Fruit fly (Drosophila melanogaster): ENCODE results near the gene jar.

Gene jar

DNA sequence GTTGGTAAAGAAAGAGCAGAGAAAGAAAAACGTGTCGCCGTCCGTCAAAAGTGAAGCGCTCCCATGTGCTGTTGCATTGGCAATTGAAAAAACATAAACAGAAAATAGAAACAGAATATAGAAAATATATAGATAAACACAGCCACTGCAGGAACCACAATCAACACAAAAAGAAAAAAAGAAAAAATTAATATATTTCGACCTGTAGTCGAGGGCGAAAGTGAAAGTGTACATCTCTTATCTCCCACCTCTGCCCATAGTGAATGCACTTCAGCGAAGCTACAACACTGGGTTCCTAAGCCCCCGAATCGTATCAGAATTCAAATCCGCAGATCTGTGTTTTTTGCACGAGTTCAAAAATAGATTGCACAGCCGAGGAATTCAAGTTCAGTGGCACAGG, 13.1 kb upstream of the jar start:
- TF ChIP-seq Crg-1 (GFP tag; optimal IDR thresholded peaks at IDR 0.05) (no peak), toe (GFP tag; optimal IDR thresholded peaks at IDR 0.05) (no peak), kay (GFP tag; ENCODE audit: borderline replicate concordance) (no peak), CG7101 (tag; optimal IDR thresholded peaks at IDR 0.05) (no peak), bab1 (GFP tag; optimal IDR thresholded peaks at IDR 0.05) (no peak), CG11617 (GFP tag; optimal IDR thresholded peaks at IDR 0.05) (no peak)

DNA sequence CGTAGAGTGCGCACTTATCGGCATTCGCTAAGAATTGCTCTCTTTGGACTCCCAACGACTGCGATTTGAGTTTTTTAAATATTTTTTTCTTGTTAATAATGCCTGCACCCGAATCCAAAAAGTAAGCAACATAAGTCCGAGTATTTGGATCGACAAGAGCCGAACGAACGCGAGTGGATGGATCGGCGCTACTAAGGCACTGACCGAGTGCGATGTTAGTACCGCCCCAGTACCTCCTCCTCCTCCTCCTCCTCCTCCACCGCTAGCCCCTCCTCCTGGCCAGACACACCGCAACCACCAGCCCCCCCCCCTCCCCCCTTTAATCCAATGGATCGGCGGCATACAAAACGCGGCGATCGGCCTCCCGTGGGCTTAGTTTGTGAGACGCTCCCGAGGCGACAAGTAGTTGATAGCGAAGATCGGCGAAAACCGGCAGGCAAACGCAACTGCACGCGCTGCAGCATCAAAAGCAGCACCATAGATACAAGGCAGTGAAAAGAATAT, 12.6 kb upstream of the jar start, which contains the start of gene CG6356:
TSS of gene CG6356 (plus strand) at position 374 of the 504 bp plus-strand sequence.
- TF ChIP-seq CG11617 (GFP tag; optimal IDR thresholded peaks at IDR 0.05), result no peak
- no peak for TF ChIP-seq Clk (GFP tag; optimal IDR thresholded peaks at IDR 0.05)
- TF ChIP-seq CG1620 (GFP tag; optimal IDR thresholded peaks at IDR 0.05), result no peak
- TF ChIP-seq cic (GFP tag; optimal IDR thresholded peaks at IDR 0.05), result no peak
- TF ChIP-seq CG12768 (GFP tag; optimal IDR thresholded peaks at IDR 0.05), result peak; percentile 63
- no peak for TF ChIP-seq toe (GFP tag; optimal IDR thresholded peaks at IDR 0.05)
- TF ChIP-seq CG14711 (tag; optimal IDR thresholded peaks at IDR 0.05), result no peak

DNA sequence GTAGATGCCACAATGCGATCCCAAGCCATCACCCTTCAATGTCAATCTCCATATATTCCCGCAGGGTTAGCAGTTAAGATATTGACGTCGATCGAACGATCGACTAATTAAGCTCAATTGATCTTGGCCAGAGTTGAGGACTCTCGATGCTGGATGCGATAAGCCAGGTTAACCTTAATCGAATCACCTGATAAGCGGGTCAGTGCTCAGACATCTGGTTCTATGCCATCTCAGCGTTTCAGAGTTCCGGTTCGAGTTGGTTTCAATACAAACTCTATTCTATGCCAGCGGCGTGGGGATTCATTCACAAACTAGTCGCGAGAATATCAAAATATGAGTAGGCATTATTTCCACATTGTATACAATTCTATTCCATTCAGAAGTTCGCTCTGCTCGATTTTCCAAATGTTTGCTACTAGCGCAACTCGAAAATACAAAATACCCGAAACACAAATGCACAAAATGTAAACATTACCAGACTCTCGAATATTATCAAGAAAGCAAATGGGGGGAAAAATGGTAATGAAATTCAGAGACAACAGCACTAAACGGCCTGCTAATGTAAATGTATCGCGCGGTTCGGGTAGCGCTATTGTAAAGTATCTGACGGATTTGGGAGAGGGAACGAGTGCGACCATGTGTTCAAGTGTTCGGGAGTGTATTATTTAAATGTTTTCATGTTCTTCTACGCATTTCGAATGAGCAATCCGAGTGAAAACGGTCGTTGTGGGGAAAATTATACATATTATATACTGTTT, 11.7 kb upstream of the jar start:
- TF ChIP-seq CG12768 (GFP tag; optimal IDR thresholded peaks at IDR 0.05), result no peak
- TF ChIP-seq bab1 (GFP tag; optimal IDR thresholded peaks at IDR 0.05), result no peak
- no peak for TF ChIP-seq CG5204 (GFP tag; optimal IDR thresholded peaks at IDR 0.05)
- no peak for TF ChIP-seq pad (GFP tag; optimal IDR thresholded peaks at IDR 0.05)
- TF ChIP-seq Mnt (GFP tag; optimal IDR thresholded peaks at IDR 0.05), result no peak
- no peak for TF ChIP-seq CG33017 (tag; optimal IDR thresholded peaks at IDR 0.05)
- TF ChIP-seq CG7101 (tag; optimal IDR thresholded peaks at IDR 0.05), result no peak
- no peak for TF ChIP-seq CG7045 (GFP tag; optimal IDR thresholded peaks at IDR 0.05)
- no peak for TF ChIP-seq CG1620 (GFP tag; optimal IDR thresholded peaks at IDR 0.05)
- TF ChIP-seq kay (GFP tag; ENCODE audit: borderline replicate concordance), result no peak
- no peak for TF ChIP-seq Clk (GFP tag; optimal IDR thresholded peaks at IDR 0.05)
- TF ChIP-seq CG14711 (tag; optimal IDR thresholded peaks at IDR 0.05), result no peak
- TF ChIP-seq Hr96 (GFP tag; optimal IDR thresholded peaks at IDR 0.05), result no peak

- TF ChIP-seq CG7045 (GFP tag; optimal IDR thresholded peaks at IDR 0.05) (no peak), pad (GFP tag; optimal IDR thresholded peaks at IDR 0.05) (no peak), Hr96 (GFP tag; optimal IDR thresholded peaks at IDR 0.05) (no peak), CG12768 (GFP tag; optimal IDR thresholded peaks at IDR 0.05) (no peak), CG1620 (GFP tag; optimal IDR thresholded peaks at IDR 0.05) (no peak), cic (GFP tag; optimal IDR thresholded peaks at IDR 0.05) (no peak), CG33017 (tag; optimal IDR thresholded peaks at IDR 0.05) (no peak), cnc (optimal IDR thresholded peaks at IDR 0.05) (no peak), ovo (GFP tag; optimal IDR thresholded peaks at IDR 0.05) (no peak), tj (GFP tag; optimal IDR thresholded peaks at IDR 0.05) (no peak), CG14711 (tag; optimal IDR thresholded peaks at IDR 0.05) (no peak), toe (GFP tag; optimal IDR thresholded peaks at IDR 0.05) (no peak), Mnt (GFP tag; optimal IDR thresholded peaks at IDR 0.05) (no peak), bab1 (GFP tag; optimal IDR thresholded peaks at IDR 0.05) (no peak), Clk (GFP tag; optimal IDR thresholded peaks at IDR 0.05) (no peak)
Measured at dm6 chr3R:24279291-24279690, 8.3 kb upstream of the jar start, which contains the start of gene shps. Gene shps (plus strand): TSS chr3R:24279572.

DNA sequence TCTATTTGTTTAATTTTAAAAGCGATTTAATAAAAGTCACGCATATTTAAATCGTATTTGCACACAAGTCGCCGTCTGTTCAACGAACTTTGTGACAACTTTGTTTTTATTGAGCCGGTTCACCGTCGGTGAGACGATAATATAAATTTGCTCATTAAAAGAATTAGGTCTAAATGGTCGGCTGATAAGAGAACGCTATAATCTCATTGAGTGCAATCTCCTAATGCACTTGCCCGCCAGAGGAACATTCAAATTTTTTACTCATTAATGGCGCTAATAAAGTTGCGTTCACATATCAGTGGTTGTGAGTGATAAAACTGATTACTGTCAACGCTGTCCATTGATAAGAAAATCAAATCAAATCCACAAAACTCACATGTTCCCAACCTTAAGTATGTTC, 7.7 kb upstream of the jar start:
- no peak for TF ChIP-seq CG1620 (GFP tag; optimal IDR thresholded peaks at IDR 0.05)
- no peak for TF ChIP-seq bab1 (GFP tag; optimal IDR thresholded peaks at IDR 0.05)
- no peak for TF ChIP-seq cnc (optimal IDR thresholded peaks at IDR 0.05)
- TF ChIP-seq cic (GFP tag; optimal IDR thresholded peaks at IDR 0.05), result peak; percentile 48
- no peak for TF ChIP-seq Clk (GFP tag; optimal IDR thresholded peaks at IDR 0.05)
- peak; percentile 60 for TF ChIP-seq CG33017 (tag; optimal IDR thresholded peaks at IDR 0.05)
- TF ChIP-seq CG11617 (GFP tag; optimal IDR thresholded peaks at IDR 0.05), result no peak
- no peak for TF ChIP-seq Hr96 (GFP tag; optimal IDR thresholded peaks at IDR 0.05)
- TF ChIP-seq CG7045 (GFP tag; optimal IDR thresholded peaks at IDR 0.05), result peak; percentile 33
- TF ChIP-seq toe (GFP tag; optimal IDR thresholded peaks at IDR 0.05), result no peak
- no peak for TF ChIP-seq Crg-1 (GFP tag; optimal IDR thresholded peaks at IDR 0.05)
- no peak for TF ChIP-seq pad (GFP tag; optimal IDR thresholded peaks at IDR 0.05)
- no peak for TF ChIP-seq CG14711 (tag; optimal IDR thresholded peaks at IDR 0.05)
- no peak for TF ChIP-seq CG7101 (tag; optimal IDR thresholded peaks at IDR 0.05)
- TF ChIP-seq CG12768 (GFP tag; optimal IDR thresholded peaks at IDR 0.05), result no peak
- TF ChIP-seq CG5204 (GFP tag; optimal IDR thresholded peaks at IDR 0.05), result no peak
- no peak for TF ChIP-seq Mnt (GFP tag; optimal IDR thresholded peaks at IDR 0.05)
- TF ChIP-seq tj (GFP tag; optimal IDR thresholded peaks at IDR 0.05), result no peak
- TF ChIP-seq kay (GFP tag; ENCODE audit: borderline replicate concordance), result peak; percentile 71
- TF ChIP-seq ovo (GFP tag; optimal IDR thresholded peaks at IDR 0.05), result no peak

DNA sequence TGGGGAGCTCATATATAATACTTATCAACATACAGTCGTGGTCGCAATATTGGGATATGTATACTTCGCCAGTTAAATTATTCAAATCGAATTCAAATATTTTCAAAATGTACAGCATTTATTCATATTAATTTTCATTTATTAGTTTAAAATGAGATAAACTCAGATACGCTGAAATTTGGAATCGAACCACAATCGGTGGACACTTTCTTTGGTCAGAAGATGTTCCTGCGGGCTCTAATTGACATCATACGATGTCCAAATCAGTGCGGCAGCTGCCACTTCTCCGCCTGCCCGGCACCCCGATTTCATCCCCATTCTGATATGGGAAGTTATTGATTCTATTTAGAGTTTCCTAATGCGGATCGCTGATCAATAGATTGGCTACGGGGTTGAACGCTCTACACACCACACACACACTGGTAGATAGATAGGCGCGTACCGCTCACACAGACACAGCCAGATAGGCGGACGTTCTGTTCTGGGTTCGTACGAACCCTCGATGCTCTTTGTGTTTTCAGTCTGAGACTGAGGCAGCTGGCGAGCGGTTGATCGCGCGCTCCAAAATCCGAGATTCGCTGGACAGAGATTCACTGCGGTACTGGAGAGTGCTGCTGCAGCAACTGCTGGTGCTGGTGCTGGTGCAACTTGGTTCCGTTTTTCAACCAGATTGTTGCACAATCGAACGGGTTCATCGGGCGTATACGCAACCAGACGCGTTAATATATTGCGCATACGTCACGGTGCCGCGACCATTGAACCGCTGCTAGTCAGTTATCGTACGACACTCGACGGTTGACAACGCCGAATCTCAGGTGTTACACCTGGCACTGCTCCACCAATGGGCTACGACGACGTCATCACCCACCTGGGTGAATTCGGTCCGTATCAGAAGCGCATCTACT, 5.3 kb upstream of the jar start, which contains the start of gene Orct:
TSS of gene Orct (plus strand) at position 157 of the 905 bp plus-strand sequence.
- TF ChIP-seq CG33017 (tag; optimal IDR thresholded peaks at IDR 0.05) (peak; percentile 90), bab1 (GFP tag; optimal IDR thresholded peaks at IDR 0.05) (no peak), CG14711 (tag; optimal IDR thresholded peaks at IDR 0.05) (peak; percentile 62), CG1620 (GFP tag; optimal IDR thresholded peaks at IDR 0.05) (peak; percentile 24), pad (GFP tag; optimal IDR thresholded peaks at IDR 0.05) (peak; percentile 74), Clk (GFP tag; optimal IDR thresholded peaks at IDR 0.05) (peak; percentile 87), tj (GFP tag; optimal IDR thresholded peaks at IDR 0.05) (peak; percentile 65), CG7045 (GFP tag; optimal IDR thresholded peaks at IDR 0.05) (peak; percentile 84), Crg-1 (GFP tag; optimal IDR thresholded peaks at IDR 0.05) (peak; percentile 63), CG11617 (GFP tag; optimal IDR thresholded peaks at IDR 0.05) (peak; percentile 95), CG12768 (GFP tag; optimal IDR thresholded peaks at IDR 0.05) (peak; percentile 91), CG7101 (tag; optimal IDR thresholded peaks at IDR 0.05) (peak; percentile 80), ovo (GFP tag; optimal IDR thresholded peaks at IDR 0.05) (peak; percentile 43), Mnt (GFP tag; optimal IDR thresholded peaks at IDR 0.05) (peak; percentile 40), CG5204 (GFP tag; optimal IDR thresholded peaks at IDR 0.05) (peak; percentile 88), toe (GFP tag; optimal IDR thresholded peaks at IDR 0.05) (peak; percentile 81), cnc (optimal IDR thresholded peaks at IDR 0.05) (no peak), cic (GFP tag; optimal IDR thresholded peaks at IDR 0.05) (peak; percentile 61), Hr96 (GFP tag; optimal IDR thresholded peaks at IDR 0.05) (peak; percentile 71), kay (GFP tag; ENCODE audit: borderline replicate concordance) (peak; percentile 91)

All from whole organism, adult.